Worm (Caenorhabditis elegans): ENCODE measurements around the gene cng-3.

DNA sequence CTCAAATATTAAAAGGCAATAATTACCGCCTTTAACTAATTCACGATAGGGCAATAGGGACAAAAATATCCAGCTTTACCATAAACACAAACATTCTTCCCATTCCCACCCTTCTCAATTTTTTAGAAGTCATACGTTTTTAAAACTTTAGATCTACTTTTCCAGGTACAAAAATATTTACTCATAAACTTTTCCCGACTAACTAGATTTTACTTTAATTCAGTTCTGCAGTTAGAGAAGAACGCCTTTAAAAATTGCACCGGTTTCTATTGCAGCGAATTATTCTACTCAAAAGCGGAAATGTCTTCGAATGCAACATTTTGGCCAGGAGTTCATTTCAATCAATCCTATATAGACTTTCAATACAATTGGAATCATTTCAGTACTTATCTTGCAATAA, 15.5 kb upstream of the cng-3 start, which contains the start of gene sru-3:
- TF ChIP-seq fkh-10 (GFP tag; optimal IDR thresholded peaks at IDR 0.05) (no peak), pqm-1 (tag; optimal IDR thresholded peaks at IDR 0.05) (no peak), ceh-9 (tag; optimal IDR thresholded peaks at IDR 0.05) (no peak), Y22D7AL.16 (tag; optimal IDR thresholded peaks at IDR 0.05) (no peak), pros-1 (tag; optimal IDR thresholded peaks at IDR 0.05) (no peak), tbx-7 (tag; optimal IDR thresholded peaks at IDR 0.05) (no peak), pat-9 (tag; optimal IDR thresholded peaks at IDR 0.05) (no peak), pha-4 (tag; optimal IDR thresholded peaks at IDR 0.05) (no peak), ceh-22 (tag; optimal IDR thresholded peaks at IDR 0.05) (no peak), unc-55 (GFP tag; optimal IDR thresholded peaks at IDR 0.05) (no peak), nhr-11 (tag; optimal IDR thresholded peaks at IDR 0.05) (no peak), dve-1 (tag; optimal IDR thresholded peaks at IDR 0.05) (no peak)

All from whole organism, late embryonic.